Worm (Caenorhabditis elegans) whole organism, L4 larva: Measurements from ENCODE around the gene Y50D7A.8.

ENCODE experiments used
- F44E2.7 ChIP-seq: fragments of 200-800 bp; sonication (Bioruptor generic); IDR thresholded peaks from 2 replicates; pipeline ENCODE4 v2.1.2; 2022; ENCODE audit warnings: missing genetic modification characterization, missing compliant biosample characterization
- F49E8.2 ChIP-seq: sonication (generic microtip); optimal IDR thresholded peaks from 2 replicates; lab custom pipeline; 2016; ENCODE audit warnings: missing compliant biosample characterization, mild to moderate bottlenecking, missing genetic modification characterization, borderline replicate concordance
- R02D3.7 ChIP-seq: fragments of 150-350 bp; sonication (generic microtip); optimal IDR thresholded peaks from 3 replicates; lab custom pipeline; 2014; ENCODE audit warnings: missing biosample characterization, missing genetic modification characterization
- T20F7.1 ChIP-seq: fragments of 200-800 bp; sonication (Bioruptor generic); optimal IDR thresholded peaks from 2 replicates; lab custom pipeline; 2018; ENCODE audit warnings: mild to moderate bottlenecking, missing genetic modification characterization, missing compliant biosample characterization
- Y75B8A.6 ChIP-seq: fragments of 200-800 bp; sonication (Bioruptor generic); IDR thresholded peaks from 2 replicates; pipeline ENCODE4 v1.3.6; 2022; ENCODE audit warnings: missing genetic modification reagents, missing genetic modification characterization, missing compliant biosample characterization
- arid-1 ChIP-seq: fragments of 200-800 bp; sonication (Bioruptor generic); conservative IDR thresholded peaks from 2 replicates; pipeline ENCODE4 v1.3.6; 2022; ENCODE audit warnings: missing genetic modification reagents, missing genetic modification characterization, missing compliant biosample characterization
- ceh-62 ChIP-seq: sonication (generic microtip); optimal IDR thresholded peaks from 2 replicates; lab custom pipeline; 2017; ENCODE audit warnings: missing biosample characterization, missing genetic modification characterization
- ctbp-1 ChIP-seq: fragments of 200-800 bp; sonication (Bioruptor generic); IDR thresholded peaks from 2 replicates; pipeline ENCODE4 v1.3.6; 2022; ENCODE audit warnings: missing genetic modification reagents, missing genetic modification characterization, missing compliant biosample characterization
- daf-16 ChIP-seq, 3 experiments: sonication (generic microtip); optimal IDR thresholded peaks; 2 replicates each; lab custom pipeline; 2016 to 2017; ENCODE audit warnings: missing genetic modification characterization in 3 of 3, missing genetic modification reagents in 3 of 3, mild to moderate bottlenecking in 2 of 3, missing compliant biosample characterization in 2 of 3, missing biosample characterization in 1 of 3, moderate library complexity in 1 of 3
- daf-19 ChIP-seq: fragments of 200-800 bp; sonication (Bioruptor generic); conservative IDR thresholded peaks from 2 replicates; pipeline ENCODE4 v1.3.6; 2022; ENCODE audit warnings: missing genetic modification characterization, missing compliant biosample characterization
- dmd-6 ChIP-seq: fragments of 200-800 bp; sonication (Bioruptor generic); IDR thresholded peaks from 2 replicates; pipeline ENCODE4 v1.3.6; 2022; ENCODE audit warnings: missing genetic modification reagents, missing genetic modification characterization, missing compliant biosample characterization
- dve-1 ChIP-seq: sonication (generic microtip); optimal IDR thresholded peaks from 2 replicates; lab custom pipeline; 2017; ENCODE audit warnings: antibody characterized with exemption, mild to moderate bottlenecking, missing genetic modification characterization, missing compliant biosample characterization; ENCODE audit not compliant: insufficient read depth
- fkh-10 ChIP-seq: fragments of 150-350 bp; optimal IDR thresholded peaks from 2 replicates; lab custom pipeline; 2014; ENCODE audit warnings: missing biosample characterization, missing genetic modification reagents, missing genetic modification characterization
- fos-1 ChIP-seq: fragments of 150-350 bp; optimal IDR thresholded peaks from 2 replicates; lab custom pipeline; 2014; ENCODE audit warnings: missing biosample characterization, missing genetic modification characterization
- gei-8 ChIP-seq: fragments of 200-800 bp; sonication (Bioruptor generic); optimal IDR thresholded peaks from 2 replicates; lab custom pipeline; 2018; ENCODE audit warnings: mild to moderate bottlenecking, missing genetic modification characterization, missing compliant biosample characterization
- hif-1 ChIP-seq, 2 experiments: sonication (generic microtip); optimal IDR thresholded peaks; 2 replicates each; lab custom pipeline; 2016 to 2017; ENCODE audit warnings: missing compliant biosample characterization in 2 of 2, missing genetic modification characterization in 2 of 2, missing genetic modification reagents in 2 of 2, missing genotype in 2 of 2, mild to moderate bottlenecking in 1 of 2
- hmg-1.1 ChIP-seq: fragments of 200-800 bp; sonication (Bioruptor generic); IDR thresholded peaks from 2 replicates; pipeline ENCODE4 v1.3.6; 2022; ENCODE audit warnings: missing genetic modification reagents, missing genetic modification characterization, missing compliant biosample characterization
- lin-1 ChIP-seq: fragments of 200-800 bp; sonication (Bioruptor generic); IDR thresholded peaks from 2 replicates; pipeline ENCODE4 v1.3.6; 2022; ENCODE audit warnings: missing genetic modification reagents, missing genetic modification characterization, missing compliant biosample characterization
- lin-15B ChIP-seq: fragments of 150-350 bp; sonication (generic microtip); optimal IDR thresholded peaks from 3 replicates; lab custom pipeline; 2014; ENCODE audit warnings: missing biosample characterization, missing genetic modification characterization
- lir-3 ChIP-seq: sonication (generic microtip); optimal IDR thresholded peaks from 2 replicates; lab custom pipeline; 2016; ENCODE audit warnings: mild to moderate bottlenecking, missing genetic modification characterization, missing compliant biosample characterization
- lsy-2 ChIP-seq, 2 experiments: fragments of 150-350 bp in 1 of 2; sonication (generic microtip) in 1 of 2; optimal IDR thresholded peaks; 2 replicates each; lab custom pipeline; 2014 to 2017; ENCODE audit warnings: missing biosample characterization in 2 of 2, missing genetic modification characterization in 2 of 2
- madf-5 ChIP-seq, 2 experiments: fragments of 200-800 bp; sonication (Bioruptor generic); IDR thresholded peaks; 2 replicates each; pipeline ENCODE4 v1.3.6; 2022; ENCODE audit warnings: missing compliant biosample characterization in 2 of 2, missing genetic modification characterization in 2 of 2
- madf-9 ChIP-seq: fragments of 200-800 bp; sonication (Bioruptor generic); conservative IDR thresholded peaks from 2 replicates; pipeline ENCODE4 v1.3.6; 2022; ENCODE audit warnings: missing genetic modification reagents, missing genetic modification characterization, missing compliant biosample characterization
- mep-1 ChIP-seq: fragments of 150-350 bp; sonication (generic microtip); optimal IDR thresholded peaks from 3 replicates; lab custom pipeline; 2014; ENCODE audit warnings: missing biosample characterization, missing genetic modification characterization
- mes-2 ChIP-seq: sonication (generic microtip); optimal IDR thresholded peaks from 2 replicates; lab custom pipeline; 2016; ENCODE audit warnings: missing genotype, mild to moderate bottlenecking, missing genetic modification characterization, missing compliant biosample characterization; ENCODE audit not compliant: poor library complexity, severe bottlenecking
- nhr-10 ChIP-seq: fragments of 150-350 bp; optimal IDR thresholded peaks from 2 replicates; lab custom pipeline; 2014; ENCODE audit warnings: missing biosample characterization, missing genetic modification characterization
- nhr-11 ChIP-seq: fragments of 150-350 bp; optimal IDR thresholded peaks from 2 replicates; lab custom pipeline; 2014; ENCODE audit warnings: missing biosample characterization, missing genetic modification characterization
- nhr-111 ChIP-seq: fragments of 200-800 bp; sonication (Bioruptor generic); optimal IDR thresholded peaks from 2 replicates; lab custom pipeline; 2018; ENCODE audit warnings: mild to moderate bottlenecking, missing genetic modification characterization, missing compliant biosample characterization
- nhr-28 ChIP-seq: fragments of 150-350 bp; optimal IDR thresholded peaks from 2 replicates; lab custom pipeline; 2014; ENCODE audit warnings: missing biosample characterization, missing genetic modification characterization
- nhr-42 ChIP-seq: fragments of 200-800 bp; sonication (Bioruptor generic); IDR thresholded peaks from 2 replicates; pipeline ENCODE4 v1.3.6; 2022; ENCODE audit warnings: missing genetic modification characterization, missing compliant biosample characterization
- php-3 ChIP-seq: fragments of 200-800 bp; sonication (Bioruptor generic); IDR thresholded peaks from 2 replicates; pipeline ENCODE4 v1.3.6; 2022; ENCODE audit warnings: missing genetic modification reagents, missing genetic modification characterization, missing compliant biosample characterization
- saeg-2 ChIP-seq: fragments of 200-800 bp; sonication (Bioruptor generic); IDR thresholded peaks from 2 replicates; pipeline ENCODE4 v1.3.6; 2022; ENCODE audit warnings: missing genetic modification reagents, missing genetic modification characterization, missing compliant biosample characterization
- set-16 ChIP-seq: fragments of 200-800 bp; sonication (Bioruptor generic); IDR thresholded peaks from 2 replicates; pipeline ENCODE4 v1.3.6; 2022; ENCODE audit warnings: missing genetic modification reagents, missing genetic modification characterization, missing compliant biosample characterization
- snpc-1.2 ChIP-seq: fragments of 200-800 bp; sonication (Bioruptor generic); IDR thresholded peaks from 2 replicates; pipeline ENCODE4 v1.3.6; 2022; ENCODE audit warnings: missing genetic modification reagents, missing genetic modification characterization, missing compliant biosample characterization
- spr-1 ChIP-seq: sonication (generic microtip); optimal IDR thresholded peaks from 2 replicates; lab custom pipeline; 2016; ENCODE audit warnings: mild to moderate bottlenecking, missing genetic modification characterization, missing compliant biosample characterization
- tra-1 ChIP-seq: fragments of 200-800 bp; sonication (Bioruptor generic); IDR thresholded peaks from 2 replicates; pipeline ENCODE4 v1.3.6; 2022; ENCODE audit warnings: missing genetic modification reagents, missing genetic modification characterization, missing compliant biosample characterization
- unc-130 ChIP-seq: sonication (generic microtip); optimal IDR thresholded peaks from 2 replicates; lab custom pipeline; 2016; ENCODE audit warnings: missing genetic modification reagents, missing genetic modification characterization, missing compliant biosample characterization
- zag-1 ChIP-seq: fragments of 150-350 bp; optimal IDR thresholded peaks from 2 replicates; lab custom pipeline; 2014; ENCODE audit warnings: missing biosample characterization, missing genetic modification characterization
- zfp-2 ChIP-seq: sonication (generic microtip); optimal IDR thresholded peaks from 2 replicates; lab custom pipeline; 2016; ENCODE audit warnings: mild to moderate bottlenecking, missing genetic modification characterization, missing compliant biosample characterization
- zfp-3 ChIP-seq: fragments of 200-800 bp; sonication (Bioruptor generic); conservative IDR thresholded peaks from 2 replicates; pipeline ENCODE4 v1.3.6; 2022; ENCODE audit warnings: missing genetic modification reagents, missing genetic modification characterization, missing compliant biosample characterization
- zip-11 ChIP-seq: fragments of 200-800 bp; sonication (Bioruptor generic); IDR thresholded peaks from 2 replicates; pipeline ENCODE4 v1.3.6; 2022; ENCODE audit warnings: missing genetic modification characterization, missing compliant biosample characterization
- zip-2 ChIP-seq: fragments of 150-350 bp; optimal IDR thresholded peaks from 2 replicates; lab custom pipeline; 2014; ENCODE audit warnings: missing biosample characterization, missing genetic modification characterization
- ztf-11 ChIP-seq: fragments of 150-350 bp; optimal IDR thresholded peaks from 2 replicates; lab custom pipeline; 2014; ENCODE audit warnings: missing biosample characterization, missing genetic modification characterization

Y50D7A.8 gene

DNA sequence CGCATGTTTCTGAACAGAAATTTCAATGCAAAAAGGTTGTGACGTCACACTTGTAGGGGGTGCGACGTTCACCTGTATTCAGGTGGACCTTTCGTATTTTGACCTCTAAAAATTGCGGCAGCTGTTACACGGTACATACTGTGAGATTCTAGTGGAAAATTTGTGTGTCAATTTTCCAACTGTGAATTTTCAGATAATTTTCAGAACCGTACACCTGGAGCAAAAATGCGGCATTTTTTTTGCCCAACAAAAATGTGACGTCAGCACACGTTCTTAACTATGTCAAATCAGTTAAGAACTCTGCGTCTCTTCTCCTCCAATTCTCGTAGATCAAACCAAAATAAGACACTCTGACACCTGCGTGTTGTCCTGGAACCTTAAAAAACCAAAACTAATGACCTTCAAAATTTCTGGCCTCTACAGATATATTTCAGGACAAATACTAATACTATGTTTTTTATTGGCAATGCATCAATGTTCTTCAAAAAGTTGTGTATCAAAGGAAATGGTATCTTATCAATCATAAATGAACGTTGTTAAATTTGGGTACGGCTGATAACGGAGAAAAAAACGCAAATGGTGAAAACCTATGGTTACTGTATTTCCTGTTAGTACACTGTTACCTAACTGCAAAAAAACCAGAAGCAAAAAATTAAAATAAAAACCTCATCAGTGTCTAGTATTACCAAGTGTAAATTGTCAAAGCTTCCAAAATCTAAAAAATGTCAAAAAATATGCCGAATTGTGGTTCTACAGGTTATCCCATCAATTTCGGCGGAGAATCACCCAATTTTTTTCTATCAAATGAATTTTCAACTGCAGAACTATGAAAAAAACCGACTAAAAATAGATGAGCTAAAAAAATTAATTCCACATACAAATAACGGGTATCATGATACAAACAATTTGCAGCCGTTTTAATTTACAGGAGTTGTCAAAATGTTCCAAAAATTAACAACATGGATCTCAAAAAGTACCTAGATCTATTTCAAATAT lies 14.2 kb upstream of the Y50D7A.8 start (continued):
- peak in 1 of 2 experiments; percentile 37 for TF ChIP-seq lsy-2 (tag; optimal IDR thresholded peaks at IDR 0.05; lab: Kevin White, UChicago)
- no peak for TF ChIP-seq lin-15B (tag; lab: Kevin White, UChicago)
- TF ChIP-seq F44E2.7: no peak

DNA sequence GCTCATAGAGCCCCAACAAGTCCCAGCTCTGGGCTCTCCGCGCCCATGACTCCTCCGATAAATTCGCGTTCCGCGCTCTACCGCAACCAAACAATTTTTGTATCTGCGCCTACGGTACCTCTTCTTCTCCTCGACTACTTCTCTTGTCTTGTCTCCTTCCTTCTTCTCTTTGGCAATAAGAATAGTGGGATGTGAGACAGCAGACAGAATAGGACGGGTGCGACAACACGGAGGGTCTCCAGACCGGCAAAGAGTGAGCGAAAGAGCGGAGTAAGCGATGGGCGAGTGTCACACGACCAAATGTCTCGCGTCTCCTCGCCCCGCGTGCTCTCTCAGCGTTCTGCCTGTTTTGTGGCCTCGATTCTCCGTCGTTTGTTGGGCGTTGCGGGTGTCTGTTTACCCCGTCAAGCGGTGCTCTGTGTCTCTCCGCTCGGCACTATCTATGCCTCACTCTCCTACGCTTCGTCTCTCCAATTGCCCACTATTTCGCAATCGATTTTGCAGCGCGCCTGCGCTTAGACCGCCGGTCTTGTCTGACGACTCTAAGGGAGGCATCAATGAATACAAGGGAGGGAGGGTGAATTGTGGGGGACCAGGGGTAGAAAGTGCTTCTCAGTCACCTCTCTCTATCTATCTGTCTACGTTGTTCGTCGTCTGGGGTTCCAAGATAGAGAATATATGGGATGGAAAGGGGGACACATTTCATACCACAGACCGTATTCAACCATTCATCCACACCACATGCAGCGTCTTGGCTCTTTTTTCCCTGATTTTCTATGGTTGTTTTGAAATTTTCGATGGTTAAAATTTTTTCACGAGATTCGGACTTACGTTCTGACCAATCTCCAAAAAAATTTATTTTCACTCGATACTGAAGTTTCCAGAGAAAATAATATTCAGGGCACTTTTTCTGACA lies 11.8 kb upstream of the Y50D7A.8 start, which contains the start of gene gei-4:
TSS of gene gei-4 (minus strand) at position 256 of the 916 bp plus-strand sequence.
- peak; percentile 8 for TF ChIP-seq unc-130
- TF ChIP-seq zfp-3 (GFP tag; lab: Robert Waterston, UW): no peak
- TF ChIP-seq zag-1 (tag; lab: Kevin White, UChicago): no peak
- no peak for TF ChIP-seq madf-9 (GFP tag; lab: Robert Waterston, UW)
- peak; percentile 60 for TF ChIP-seq nhr-11 (tag; lab: Kevin White, UChicago)
- TF ChIP-seq daf-16 (GFP tag; optimal IDR thresholded peaks at IDR 0.05; lab: Kevin White, UChicago): peak; percentile 55 to 80
- peak; percentile 88 for TF ChIP-seq daf-16 (tag; optimal IDR thresholded peaks at IDR 0.05; lab: Kevin White, UChicago)
- peak in 1 of 2 experiments; percentile 44 for TF ChIP-seq hif-1 (tag; optimal IDR thresholded peaks at IDR 0.05; lab: Kevin White, UChicago)
- no peak for TF ChIP-seq daf-19 (GFP tag; lab: Robert Waterston, UW)
- TF ChIP-seq set-16 (GFP tag; lab: Robert Waterston, UW): peak; percentile 99
- peak; percentile 91 for TF ChIP-seq spr-1
- TF ChIP-seq gei-8 (GFP tag; lab: Kevin White, UChicago): peak; percentile 67
- TF ChIP-seq R02D3.7 (tag; lab: Kevin White, UChicago): no peak
- peak; percentile 86 for TF ChIP-seq zip-2 (tag; lab: Kevin White, UChicago)
- TF ChIP-seq ztf-11 (tag; lab: Kevin White, UChicago): no peak
- TF ChIP-seq ceh-62 (tag; lab: Kevin White, UChicago): no peak
- peak; percentile 69 for TF ChIP-seq T20F7.1 (GFP tag; lab: Kevin White, UChicago)
- peak; percentile 6; the same call in 1 of the 2 replicates for TF ChIP-seq nhr-42 (GFP tag; lab: Robert Waterston, UW)
- 0 out of 2 replicates have a peak, but pooled peaks have one; percentile 24 for TF ChIP-seq F44E2.7
- TF ChIP-seq dmd-6: peak; percentile 78
- TF ChIP-seq Y75B8A.6 (GFP tag; lab: Robert Waterston, UW): no peak
- no peak for TF ChIP-seq zip-11 (GFP tag; lab: Robert Waterston, UW)
- no peak for TF ChIP-seq fos-1 (tag; lab: Kevin White, UChicago)
- TF ChIP-seq hmg-1.1: peak; percentile 95
- no peak for TF ChIP-seq F49E8.2 (tag; lab: Kevin White, UChicago)
- TF ChIP-seq fkh-10 (GFP tag; lab: Kevin White, UChicago): peak; percentile 93
- peak; percentile 76; the same call in 1 of the 2 replicates for TF ChIP-seq ctbp-1 (GFP tag; lab: Robert Waterston, UW)
- no peak for TF ChIP-seq lin-15B (tag; lab: Kevin White, UChicago)
- no peak for TF ChIP-seq madf-5 (GFP tag; IDR thresholded peaks at IDR 0.05; lab: Robert Waterston, UW)
- TF ChIP-seq nhr-10 (tag; lab: Kevin White, UChicago): peak; percentile 14
- no peak; the same call in 1 of the 2 replicates for TF ChIP-seq arid-1
- peak; percentile 76 for TF ChIP-seq nhr-28
- TF ChIP-seq mes-2: peak; percentile 64
- TF ChIP-seq saeg-2: peak; percentile 73; the same call in 1 of the 2 replicates
- TF ChIP-seq lin-1: peak; percentile 9; the same call in 1 of the 2 replicates
- TF ChIP-seq snpc-1.2 (GFP tag; lab: Robert Waterston, UW): no peak
- no peak for TF ChIP-seq tra-1 (GFP tag; lab: Robert Waterston, UW)
- peak; percentile 88 for TF ChIP-seq mep-1 (tag; lab: Kevin White, UChicago)
- TF ChIP-seq nhr-111 (GFP tag; lab: Kevin White, UChicago): no peak
- no peak for TF ChIP-seq zfp-2 (tag; lab: Kevin White, UChicago)
- TF ChIP-seq lir-3 (tag; lab: Kevin White, UChicago): no peak
- TF ChIP-seq dve-1: peak; percentile 79
- TF ChIP-seq php-3: peak; percentile 49; the same call in 1 of the 2 replicates
